Worm (Caenorhabditis elegans) whole organism, late embryonic: Measurements from ENCODE around the gene seb-3.

Experiments used
- C08G9.2 ChIP-seq: sonication (generic microtip); optimal IDR thresholded peaks from 2 replicates; lab custom pipeline; 2016; ENCODE audit warnings: mild to moderate bottlenecking, missing genetic modification characterization, moderate library complexity, missing compliant biosample characterization
- F13H6.1 ChIP-seq: sonication (generic microtip); optimal IDR thresholded peaks from 2 replicates; lab custom pipeline; 2016; ENCODE audit warnings: missing genetic modification characterization, missing compliant biosample characterization
- K09A11.1 ChIP-seq: sonication (generic microtip); optimal IDR thresholded peaks from 2 replicates; lab custom pipeline; 2017; ENCODE audit warnings: antibody characterized with exemption, mild to moderate bottlenecking, missing genetic modification characterization, missing compliant biosample characterization; ENCODE audit not compliant: insufficient read depth
- Y22D7AL.16 ChIP-seq: sonication (generic microtip); optimal IDR thresholded peaks from 2 replicates; lab custom pipeline; 2016; ENCODE audit warnings: missing genetic modification characterization, missing compliant biosample characterization
- ceh-14 ChIP-seq: sonication (generic microtip); optimal IDR thresholded peaks from 2 replicates; lab custom pipeline; 2016; ENCODE audit warnings: missing genotype, missing genetic modification characterization, missing compliant biosample characterization
- ceh-19 ChIP-seq: fragments of 200-800 bp; sonication (Bioruptor generic); optimal IDR thresholded peaks from 2 replicates; lab custom pipeline; 2018; ENCODE audit warnings: mild to moderate bottlenecking, missing genetic modification characterization, missing compliant biosample characterization
- ceh-2 ChIP-seq: sonication (generic microtip); optimal IDR thresholded peaks from 2 replicates; lab custom pipeline; 2016; ENCODE audit warnings: missing genotype, missing genetic modification characterization, missing compliant biosample characterization
- ceh-22 ChIP-seq: sonication (generic microtip); optimal IDR thresholded peaks from 2 replicates; lab custom pipeline; 2017; ENCODE audit warnings: missing biosample characterization, missing genetic modification characterization
- ceh-24 ChIP-seq: sonication (generic microtip); optimal IDR thresholded peaks from 2 replicates; lab custom pipeline; 2016; ENCODE audit warnings: mild to moderate bottlenecking, missing genetic modification characterization, missing compliant biosample characterization
- ceh-34 ChIP-seq: sonication (generic microtip); optimal IDR thresholded peaks from 2 replicates; lab custom pipeline; 2016; ENCODE audit warnings: mild to moderate bottlenecking, missing genetic modification characterization, missing compliant biosample characterization
- ceh-48 ChIP-seq: sonication (generic microtip); optimal IDR thresholded peaks from 2 replicates; lab custom pipeline; 2016; ENCODE audit warnings: missing genetic modification characterization, inconsistent platforms, missing compliant biosample characterization
- ceh-6 ChIP-seq: fragments of 200-800 bp; sonication (Bioruptor generic); optimal IDR thresholded peaks from 2 replicates; lab custom pipeline; 2018; ENCODE audit warnings: mild to moderate bottlenecking, missing genetic modification characterization, missing compliant biosample characterization
- elt-4 ChIP-seq: sonication (generic microtip); optimal IDR thresholded peaks from 2 replicates; lab custom pipeline; 2016; ENCODE audit warnings: missing genetic modification characterization, missing compliant biosample characterization
- gmeb-2 ChIP-seq: sonication (generic microtip); optimal IDR thresholded peaks from 2 replicates; lab custom pipeline; 2016; ENCODE audit warnings: missing genetic modification characterization, inconsistent platforms, missing compliant biosample characterization
- hlh-13 ChIP-seq: fragments of 200-800 bp; sonication (Bioruptor generic); optimal IDR thresholded peaks from 2 replicates; lab custom pipeline; 2018; ENCODE audit warnings: mild to moderate bottlenecking, missing genetic modification characterization, missing compliant biosample characterization
- hlh-15 ChIP-seq: sonication (generic microtip); optimal IDR thresholded peaks from 2 replicates; lab custom pipeline; 2016; ENCODE audit warnings: missing genetic modification characterization, missing compliant biosample characterization
- hlh-30 ChIP-seq: sonication (generic microtip); optimal IDR thresholded peaks from 2 replicates; lab custom pipeline; 2017; ENCODE audit warnings: antibody characterized with exemption, missing genetic modification characterization, missing compliant biosample characterization; ENCODE audit not compliant: insufficient read depth
- hlh-6 ChIP-seq: sonication (generic microtip); optimal IDR thresholded peaks from 2 replicates; lab custom pipeline; 2016; ENCODE audit warnings: missing genotype, missing genetic modification characterization, missing compliant biosample characterization
- hlh-8 ChIP-seq: sonication (generic microtip); optimal IDR thresholded peaks from 2 replicates; lab custom pipeline; 2016; ENCODE audit warnings: missing genotype, missing genetic modification characterization, missing compliant biosample characterization
- lim-6 ChIP-seq: sonication (generic microtip); optimal IDR thresholded peaks from 2 replicates; lab custom pipeline; 2016; ENCODE audit warnings: missing genetic modification characterization, missing compliant biosample characterization
- mec-3 ChIP-seq: sonication (generic microtip); optimal IDR thresholded peaks from 2 replicates; lab custom pipeline; 2016; ENCODE audit warnings: borderline replicate concordance, missing genetic modification characterization, missing compliant biosample characterization
- npax-4 ChIP-seq: sonication (generic microtip); optimal IDR thresholded peaks from 2 replicates; lab custom pipeline; 2016; ENCODE audit warnings: missing genetic modification characterization, missing compliant biosample characterization
- odd-2 ChIP-seq: sonication (generic microtip); optimal IDR thresholded peaks from 2 replicates; lab custom pipeline; 2017; ENCODE audit warnings: antibody characterized with exemption, mild to moderate bottlenecking, missing genetic modification characterization, missing compliant biosample characterization
- pax-1 ChIP-seq: fragments of 150-350 bp; optimal IDR thresholded peaks from 2 replicates; lab custom pipeline; 2014; ENCODE audit warnings: missing biosample characterization, missing genetic modification characterization
- pros-1 ChIP-seq: fragments of 150-350 bp; optimal IDR thresholded peaks from 2 replicates; lab custom pipeline; 2014; ENCODE audit warnings: missing biosample characterization, missing genetic modification reagents, missing genetic modification characterization
- rnt-1 ChIP-seq: sonication (generic microtip); optimal IDR thresholded peaks from 2 replicates; lab custom pipeline; 2016; ENCODE audit warnings: missing genetic modification characterization, missing compliant biosample characterization
- sdc-2 ChIP-seq: sonication (generic microtip); optimal IDR thresholded peaks from 2 replicates; lab custom pipeline; 2016; ENCODE audit warnings: missing genotype, missing genetic modification characterization, missing compliant biosample characterization
- sox-4 ChIP-seq: sonication (generic microtip); optimal IDR thresholded peaks from 2 replicates; lab custom pipeline; 2017; ENCODE audit warnings: mild to moderate bottlenecking, missing genetic modification characterization, inconsistent platforms, missing compliant biosample characterization
- tbx-7 ChIP-seq: sonication (generic microtip); optimal IDR thresholded peaks from 2 replicates; lab custom pipeline; 2016; ENCODE audit warnings: missing genotype, missing genetic modification characterization, missing compliant biosample characterization
- unc-3 ChIP-seq, 2 experiments: fragments of 200-800 bp in 1 of 2; sonication (Bioruptor generic) in 1 of 2; sonication (generic microtip) in 1 of 2; conservative IDR thresholded peaks in 1 of 2; optimal IDR thresholded peaks in 1 of 2; 2 replicates each; pipeline versions ENCODE4 v1.3.6 to Lab custom; 2016 to 2022; ENCODE audit warnings: missing compliant biosample characterization in 2 of 2, missing genetic modification characterization in 2 of 2, missing genetic modification reagents in 1 of 2
- unc-42 ChIP-seq: sonication (generic microtip); optimal IDR thresholded peaks from 2 replicates; lab custom pipeline; 2016; ENCODE audit warnings: missing genotype, missing genetic modification characterization, missing compliant biosample characterization
- unc-55 ChIP-seq: sonication (generic microtip); optimal IDR thresholded peaks from 2 replicates; lab custom pipeline; 2017; ENCODE audit warnings: missing biosample characterization, missing genetic modification reagents, missing genetic modification characterization
- zip-5 ChIP-seq: sonication (generic microtip); optimal IDR thresholded peaks from 2 replicates; lab custom pipeline; 2016; ENCODE audit warnings: missing genetic modification characterization, missing compliant biosample characterization

Gene seb-3

ce11 chrX:15040552-15041080, 14.5 kb downstream of the seb-3 start, which contains the start of gene C18B12.4 (continued):
- TF ChIP-seq K09A11.1 (tag; lab: Kevin White, UChicago) = no peak

DNA sequence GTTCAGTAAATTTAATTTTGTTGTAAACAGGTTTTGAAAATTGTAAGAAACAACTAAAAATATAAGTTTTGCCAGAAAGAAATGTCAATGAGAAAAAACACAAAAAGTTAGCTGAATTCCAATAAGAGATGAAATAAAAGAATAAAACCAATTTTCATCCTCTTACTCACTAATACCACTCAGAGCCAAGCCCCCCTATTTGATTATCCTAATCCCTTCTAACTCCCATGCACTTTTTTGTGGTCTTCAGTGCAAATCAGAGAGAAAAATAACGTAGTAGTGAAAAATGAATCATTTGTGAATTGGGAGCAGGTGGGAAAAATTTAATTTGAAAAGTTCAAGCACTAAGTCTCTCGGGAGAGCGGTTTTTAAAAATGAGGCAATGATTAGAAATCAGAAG, 15.2 kb downstream of the seb-3 start:
- no peak for TF ChIP-seq hlh-8 (tag; lab: Kevin White, UChicago)
- TF ChIP-seq ceh-19 (GFP tag; lab: Kevin White, UChicago) = no peak
- no peak for TF ChIP-seq gmeb-2 (tag; lab: Kevin White, UChicago)
- peak; percentile 83 for TF ChIP-seq unc-42 (tag; lab: Kevin White, UChicago)
- no peak for TF ChIP-seq unc-55 (GFP tag; lab: Kevin White, UChicago)

- no peak for TF ChIP-seq zip-5 (tag; lab: Kevin White, UChicago)
Observed at ce11 chrX:15042549-15042948, 16.4 kb downstream of the seb-3 start.

DNA sequence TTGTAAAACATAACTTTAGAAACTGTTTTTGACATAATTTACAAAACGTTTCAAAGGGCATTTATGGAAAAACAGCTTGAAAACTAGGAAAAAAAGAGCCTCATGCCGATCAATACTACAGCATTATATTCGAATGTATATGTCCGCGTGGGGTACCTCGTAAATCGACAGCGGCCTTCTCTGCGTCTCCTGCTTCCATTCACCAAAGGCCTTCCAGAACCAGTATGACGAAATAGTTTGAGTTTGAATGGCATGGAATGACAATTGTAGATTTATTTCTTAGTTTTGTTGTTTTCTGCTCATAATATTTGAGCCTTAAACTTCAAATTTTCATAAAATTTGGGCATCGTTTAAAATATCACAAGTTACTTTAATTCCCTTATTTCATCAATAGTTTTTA, 19.3 kb downstream of the seb-3 start:
- TF ChIP-seq hlh-8 (tag; lab: Kevin White, UChicago) (no peak), ceh-14 (tag; lab: Kevin White, UChicago) (no peak), lim-6 (tag; lab: Kevin White, UChicago) (no peak), ceh-2 (tag; lab: Kevin White, UChicago) (no peak), hlh-13 (GFP tag; lab: Kevin White, UChicago) (no peak), sox-4 (tag; lab: Kevin White, UChicago) (no peak), hlh-15 (no peak)
- TF ChIP-seq, all 69 proteins: peak for 0

- TF ChIP-seq ceh-34 = no peak
- TF ChIP-seq odd-2 (tag; lab: Kevin White, UChicago) = no peak
- no peak for TF ChIP-seq zip-5 (tag; lab: Kevin White, UChicago)
- no peak for TF ChIP-seq lim-6 (tag; lab: Kevin White, UChicago)
- no peak for TF ChIP-seq npax-4 (tag; lab: Kevin White, UChicago)
- TF ChIP-seq tbx-7 (tag; lab: Kevin White, UChicago) = no peak
- TF ChIP-seq C08G9.2 (tag; lab: Kevin White, UChicago) = no peak
- TF ChIP-seq unc-3 (GFP tag; conservative IDR thresholded peaks at IDR 0.05; lab: Robert Waterston, UW) = no peak
- TF ChIP-seq unc-3 (tag; optimal IDR thresholded peaks at IDR 0.05; lab: Kevin White, UChicago) = no peak
- TF ChIP-seq ceh-14 (tag; lab: Kevin White, UChicago) = no peak
- no peak for TF ChIP-seq hlh-8 (tag; lab: Kevin White, UChicago)
- no peak for TF ChIP-seq pax-1
- no peak for TF ChIP-seq hlh-6 (tag; lab: Kevin White, UChicago)
- TF ChIP-seq pros-1 = no peak
- no peak for TF ChIP-seq elt-4 (tag; lab: Kevin White, UChicago)
Observed at ce11 chrX:15047541-15047940, 21.4 kb downstream of the seb-3 start.

DNA sequence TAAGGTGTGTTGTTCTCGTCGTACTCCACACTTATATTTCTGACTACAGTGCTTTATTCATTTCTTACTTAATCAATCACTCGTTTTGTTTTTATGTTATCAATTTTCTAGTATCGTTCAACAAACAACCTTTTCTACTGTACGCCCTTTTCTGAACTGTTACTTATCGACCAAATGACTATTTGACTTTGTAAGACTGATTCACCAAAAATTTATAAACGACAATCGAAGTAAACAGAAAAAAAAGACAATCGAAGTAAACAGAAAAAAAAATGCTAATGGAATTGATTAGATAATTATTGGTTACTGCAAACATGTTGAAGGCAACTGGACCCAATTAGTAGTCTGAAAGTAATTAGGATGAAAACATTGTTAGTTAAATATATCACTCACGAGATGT, 23.9 kb downstream of the seb-3 start:
- TF ChIP-seq rnt-1 (tag; lab: Kevin White, UChicago) (no peak), unc-42 (tag; lab: Kevin White, UChicago) (no peak), zip-5 (tag; lab: Kevin White, UChicago) (no peak), ceh-6 (GFP tag; lab: Kevin White, UChicago) (no peak), ceh-48 (tag; lab: Kevin White, UChicago) (no peak), ceh-24 (tag; lab: Kevin White, UChicago) (no peak), hlh-30 (tag; lab: Kevin White, UChicago) (no peak), F13H6.1 (tag; lab: Kevin White, UChicago) (no peak), mec-3 (tag; lab: Kevin White, UChicago) (no peak), Y22D7AL.16 (no peak), hlh-6 (tag; lab: Kevin White, UChicago) (no peak), sdc-2 (tag; lab: Kevin White, UChicago) (no peak), ceh-22 (tag; lab: Kevin White, UChicago) (no peak)
